Worm (Caenorhabditis elegans) whole organism, L1 larva: ENCODE measurements around the gene C34B4.3.

ENCODE experiments used
- C16A3.4 ChIP-seq: fragments of 150-350 bp; optimal IDR thresholded peaks from 2 replicates; lab custom pipeline; 2014; ENCODE audit warnings: missing biosample characterization, missing genetic modification characterization
- F16B12.6 ChIP-seq: fragments of 150-350 bp; optimal IDR thresholded peaks from 2 replicates; lab custom pipeline; 2014; ENCODE audit warnings: missing biosample characterization, missing genetic modification characterization
- Y116A8C.19 ChIP-seq: sonication (generic microtip); optimal IDR thresholded peaks from 2 replicates; lab custom pipeline; 2016; ENCODE audit warnings: missing compliant biosample characterization, missing genetic modification characterization, borderline replicate concordance
- aly-2 ChIP-seq: fragments of 150-350 bp; optimal IDR thresholded peaks from 2 replicates; lab custom pipeline; 2014; ENCODE audit warnings: missing biosample characterization, missing genetic modification characterization
- ceh-63 ChIP-seq: fragments of 200-800 bp; sonication (Bioruptor generic); optimal IDR thresholded peaks from 2 replicates; lab custom pipeline; 2018; ENCODE audit warnings: mild to moderate bottlenecking, missing genetic modification characterization, missing compliant biosample characterization
- ceh-8 ChIP-seq: fragments of 200-800 bp; sonication (Bioruptor generic); optimal IDR thresholded peaks from 2 replicates; lab custom pipeline; 2018; ENCODE audit warnings: mild to moderate bottlenecking, missing genetic modification characterization, moderate library complexity, missing compliant biosample characterization
- ceh-82 ChIP-seq, 3 experiments: fragments of 150-350 bp in 1 of 3; sonication (generic microtip) in 2 of 3; optimal IDR thresholded peaks; 2 replicates each; lab custom pipeline; 2014 to 2017; ENCODE audit warnings: missing biosample characterization in 3 of 3, missing genetic modification characterization in 3 of 3
- ceh-90 ChIP-seq: sonication (generic microtip); optimal IDR thresholded peaks from 2 replicates; lab custom pipeline; 2016; ENCODE audit warnings: missing genetic modification characterization, missing compliant biosample characterization
- dsc-1 ChIP-seq: sonication (generic microtip); optimal IDR thresholded peaks from 2 replicates; lab custom pipeline; 2016; ENCODE audit warnings: mild to moderate bottlenecking, missing genetic modification characterization, missing compliant biosample characterization
- egl-27 ChIP-seq, 2 experiments: fragments of 150-350 bp in 1 of 2; sonication (generic microtip); optimal IDR thresholded peaks; 3 replicates each; lab custom pipeline; 2017 to 2018; ENCODE audit warnings: missing biosample characterization in 2 of 2, missing genetic modification characterization in 2 of 2, missing genetic modification reagents in 2 of 2
- elt-2 ChIP-seq: sonication (generic microtip); optimal IDR thresholded peaks from 2 replicates; lab custom pipeline; 2016; ENCODE audit warnings: missing genetic modification characterization, mild to moderate bottlenecking, inconsistent platforms, missing compliant biosample characterization, missing genetic modification reagents
- elt-3 ChIP-seq, 6 experiments: fragments of 150-350 bp in 1 of 6; sonication (generic microtip); optimal IDR thresholded peaks; 2 replicates each; lab custom pipeline; 2017 to 2018; ENCODE audit warnings: missing biosample characterization in 6 of 6, missing genetic modification characterization in 6 of 6, inconsistent platforms in 1 of 6
- fkh-8 ChIP-seq: sonication (generic microtip); optimal IDR thresholded peaks from 2 replicates; lab custom pipeline; 2016; ENCODE audit warnings: mild to moderate bottlenecking, missing genetic modification characterization, missing compliant biosample characterization
- fos-1 ChIP-seq: fragments of 150-350 bp; optimal IDR thresholded peaks from 2 replicates; lab custom pipeline; 2014; ENCODE audit warnings: missing biosample characterization, missing genetic modification characterization
- hlh-4 ChIP-seq: sonication (generic microtip); optimal IDR thresholded peaks from 2 replicates; lab custom pipeline; 2016; ENCODE audit warnings: mild to moderate bottlenecking, missing genetic modification characterization, missing compliant biosample characterization
- isw-1 ChIP-seq: fragments of 200-800 bp; sonication (Bioruptor generic); IDR thresholded peaks from 2 replicates; pipeline ENCODE4 v1.3.6; 2022; ENCODE audit warnings: missing genetic modification characterization, missing compliant biosample characterization
- jun-1 ChIP-seq: fragments of 150-350 bp; optimal IDR thresholded peaks from 2 replicates; lab custom pipeline; 2014; ENCODE audit warnings: missing biosample characterization, missing genetic modification reagents, missing genetic modification characterization
- lsy-2 ChIP-seq, 2 experiments: fragments of 150-350 bp; optimal IDR thresholded peaks; 2 replicates each; lab custom pipeline; 2014; ENCODE audit warnings: missing biosample characterization in 2 of 2, missing genetic modification characterization in 2 of 2
- mdl-1 ChIP-seq, 2 experiments: fragments of 150-350 bp; optimal IDR thresholded peaks; 2 replicates each; lab custom pipeline; 2014 to 2017; ENCODE audit warnings: missing biosample characterization in 2 of 2, missing genetic modification characterization in 2 of 2, inconsistent platforms in 1 of 2
- mep-1 ChIP-seq: fragments of 150-350 bp; optimal IDR thresholded peaks from 2 replicates; lab custom pipeline; 2014; ENCODE audit warnings: missing biosample characterization, missing genetic modification characterization
- nhr-12 ChIP-seq: sonication (generic microtip); optimal IDR thresholded peaks from 2 replicates; lab custom pipeline; 2017; ENCODE audit warnings: missing biosample characterization, missing genetic modification characterization
- nhr-237 ChIP-seq: fragments of 150-350 bp; optimal IDR thresholded peaks from 2 replicates; lab custom pipeline; 2014; ENCODE audit warnings: missing biosample characterization, missing genetic modification characterization
- nhr-71 ChIP-seq: sonication (generic microtip); optimal IDR thresholded peaks from 2 replicates; lab custom pipeline; 2016; ENCODE audit warnings: mild to moderate bottlenecking, missing genetic modification characterization, moderate library complexity, missing compliant biosample characterization
- nhr-77 ChIP-seq: fragments of 150-350 bp; optimal IDR thresholded peaks from 2 replicates; lab custom pipeline; 2014; ENCODE audit warnings: missing biosample characterization, missing genetic modification characterization
- nhr-85 ChIP-seq: sonication (generic microtip); peaks from one replicate; lab custom pipeline; 2016; ENCODE audit warnings: missing genetic modification characterization, inconsistent platforms, missing compliant biosample characterization
- pag-3 ChIP-seq: sonication (generic microtip); optimal IDR thresholded peaks from 2 replicates; lab custom pipeline; 2017; ENCODE audit warnings: missing genetic modification characterization, mild to moderate bottlenecking, missing compliant biosample characterization, antibody characterized with exemption, borderline replicate concordance; ENCODE audit not compliant: insufficient read depth
- skn-1 ChIP-seq: fragments of 150-350 bp; optimal IDR thresholded peaks from 2 replicates; lab custom pipeline; 2014; ENCODE audit warnings: missing biosample characterization, missing genetic modification characterization
- snpc-4 ChIP-seq: fragments of 150-350 bp; optimal IDR thresholded peaks from 2 replicates; lab custom pipeline; 2014; ENCODE audit warnings: missing biosample characterization, missing genetic modification characterization
- sox-4 ChIP-seq: sonication (generic microtip); optimal IDR thresholded peaks from 2 replicates; lab custom pipeline; 2016; ENCODE audit warnings: missing genetic modification characterization, missing compliant biosample characterization
- sup-37 ChIP-seq: fragments of 200-800 bp; sonication (Bioruptor generic); optimal IDR thresholded peaks from 2 replicates; lab custom pipeline; 2018; ENCODE audit warnings: mild to moderate bottlenecking, missing genetic modification characterization, missing compliant biosample characterization
- swsn-7 ChIP-seq: sonication (generic microtip); optimal IDR thresholded peaks from 2 replicates; lab custom pipeline; 2016; ENCODE audit warnings: missing genetic modification characterization, missing compliant biosample characterization
- tbx-2 ChIP-seq: sonication (generic microtip); optimal IDR thresholded peaks from 2 replicates; lab custom pipeline; 2016; ENCODE audit warnings: missing genetic modification characterization, missing compliant biosample characterization
- tlp-1 ChIP-seq: fragments of 150-350 bp; optimal IDR thresholded peaks from 2 replicates; lab custom pipeline; 2014; ENCODE audit warnings: missing biosample characterization, missing genetic modification characterization
- unc-30 ChIP-seq: sonication (generic microtip); optimal IDR thresholded peaks from 2 replicates; lab custom pipeline; 2017; ENCODE audit warnings: missing biosample characterization, missing genetic modification characterization
- unc-98 ChIP-seq: fragments of 200-800 bp; sonication (Bioruptor generic); IDR thresholded peaks from 2 replicates; pipeline ENCODE4 v1.3.6; 2022; ENCODE audit warnings: missing genetic modification characterization, missing compliant biosample characterization
- vab-15 ChIP-seq: sonication (generic microtip); optimal IDR thresholded peaks from 2 replicates; lab custom pipeline; 2017; ENCODE audit warnings: missing genotype, mild to moderate bottlenecking, missing genetic modification characterization, missing compliant biosample characterization
- zag-1 ChIP-seq: fragments of 150-350 bp; optimal IDR thresholded peaks from 2 replicates; lab custom pipeline; 2014; ENCODE audit warnings: missing biosample characterization, missing genetic modification characterization
- zip-4 ChIP-seq: fragments of 200-800 bp; sonication (Bioruptor generic); optimal IDR thresholded peaks from 2 replicates; lab custom pipeline; 2018; ENCODE audit warnings: mild to moderate bottlenecking, missing genetic modification characterization, moderate library complexity, missing compliant biosample characterization
- ztf-4 ChIP-seq: fragments of 150-350 bp; optimal IDR thresholded peaks from 2 replicates; lab custom pipeline; 2014; ENCODE audit warnings: missing biosample characterization, missing genetic modification characterization

Gene C34B4.3

DNA sequence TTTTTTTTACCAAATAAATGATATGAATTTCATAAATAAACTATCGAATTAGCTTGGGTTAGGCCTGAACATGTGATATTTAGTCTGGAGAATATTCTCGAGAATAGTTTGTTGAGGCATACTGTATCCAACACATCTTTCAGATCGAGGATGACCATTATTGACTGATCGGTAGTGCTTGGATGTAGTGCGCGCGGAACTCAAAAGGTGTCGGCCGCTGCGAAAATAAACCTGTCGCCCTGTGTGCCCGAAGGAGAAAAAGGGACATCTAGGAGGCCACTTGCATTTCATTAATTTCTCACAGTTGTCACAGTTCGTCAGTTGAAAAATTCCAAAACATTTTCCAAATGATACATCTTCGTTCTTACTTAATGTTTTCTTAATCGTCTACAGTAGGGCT is 6.8 kb downstream of the C34B4.3 start:
- TF ChIP-seq F16B12.6 (tag; lab: Kevin White, UChicago) (no peak), fkh-8 (tag; lab: Kevin White, UChicago) (no peak), ceh-8 (GFP tag; lab: Kevin White, UChicago) (no peak), vab-15 (tag; lab: Kevin White, UChicago) (no peak), nhr-77 (tag; lab: Kevin White, UChicago) (no peak), Y116A8C.19 (tag; lab: Kevin White, UChicago) (no peak), unc-98 (GFP tag; lab: Robert Waterston, UW) (no peak), ztf-4 (tag; lab: Kevin White, UChicago) (no peak), jun-1 (tag; lab: Kevin White, UChicago) (no peak), nhr-71 (no peak)

DNA sequence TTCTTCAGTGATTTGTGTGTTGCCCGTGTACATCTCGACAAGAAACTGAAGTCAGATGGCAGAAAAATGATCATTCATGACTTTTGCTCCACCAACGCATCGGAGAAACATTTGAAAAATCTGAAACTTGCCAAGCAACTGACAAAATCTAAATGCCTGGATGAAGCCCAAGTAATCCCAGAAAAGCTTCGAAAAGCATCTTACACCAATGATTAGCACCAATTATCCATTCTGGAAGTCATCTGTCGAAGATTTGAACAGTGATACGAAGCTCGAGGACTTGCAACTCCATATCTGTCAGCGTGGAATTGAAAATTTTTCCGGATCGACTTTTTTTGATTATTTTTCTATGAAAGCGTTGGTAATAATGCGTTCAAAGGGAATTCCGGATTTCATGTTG is 7.5 kb downstream of the C34B4.3 start:
- TF ChIP-seq ceh-82 (tag; optimal IDR thresholded peaks at IDR 0.05; lab: Kevin White, UChicago) (no peak), ceh-8 (GFP tag; lab: Kevin White, UChicago) (no peak), lsy-2 (tag; optimal IDR thresholded peaks at IDR 0.05; lab: Kevin White, UChicago) (no peak), C16A3.4 (no peak), pag-3 (tag; lab: Kevin White, UChicago) (no peak), nhr-237 (tag; lab: Kevin White, UChicago) (no peak), mdl-1 (tag; optimal IDR thresholded peaks at IDR 0.05; lab: Kevin White, UChicago) (no peak), sox-4 (no peak), unc-98 (GFP tag; lab: Robert Waterston, UW) (no peak), elt-2 (tag; lab: Kevin White, UChicago) (no peak)

DNA sequence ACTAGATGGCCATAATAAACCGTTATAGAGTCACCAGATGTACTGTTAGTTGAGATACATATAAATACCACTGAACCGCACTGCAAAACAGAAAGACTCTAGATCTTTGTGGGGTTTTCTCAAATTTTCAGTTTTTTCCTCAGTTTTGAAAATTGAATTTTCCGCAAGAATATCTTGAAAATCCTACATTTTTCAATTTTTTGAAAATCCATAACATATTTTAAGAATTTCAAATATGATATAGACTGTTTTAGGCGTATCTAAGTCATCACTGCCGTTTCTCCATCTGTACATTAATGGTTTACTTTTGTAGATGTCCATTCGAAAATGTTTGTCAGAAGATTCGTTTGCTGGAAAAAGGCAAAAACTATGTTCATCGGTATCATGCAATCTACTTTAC is 9.1 kb downstream of the C34B4.3 start, which contains the start of gene F42E8.1:
Gene F42E8.1 (plus strand): TSS at position 301 of the 400 bp plus-strand sequence.
- TF ChIP-seq elt-3 (tag; optimal IDR thresholded peaks at IDR 0.05; lab: Kevin White, UChicago) (no peak), nhr-85 (tag; lab: Kevin White, UChicago) (no peak), isw-1 (GFP tag; lab: Robert Waterston, UW) (no peak), zip-4 (no peak), egl-27 (tag; optimal IDR thresholded peaks at IDR 0.05; lab: Kevin White, UChicago) (no peak), ceh-90 (no peak), Y116A8C.19 (tag; lab: Kevin White, UChicago) (no peak), tlp-1 (tag; lab: Kevin White, UChicago) (no peak), jun-1 (tag; lab: Kevin White, UChicago) (no peak), fos-1 (tag; lab: Kevin White, UChicago) (no peak), F16B12.6 (tag; lab: Kevin White, UChicago) (no peak), skn-1 (tag; lab: Kevin White, UChicago) (no peak), hlh-4 (no peak), dsc-1 (no peak), tbx-2 (no peak)

DNA sequence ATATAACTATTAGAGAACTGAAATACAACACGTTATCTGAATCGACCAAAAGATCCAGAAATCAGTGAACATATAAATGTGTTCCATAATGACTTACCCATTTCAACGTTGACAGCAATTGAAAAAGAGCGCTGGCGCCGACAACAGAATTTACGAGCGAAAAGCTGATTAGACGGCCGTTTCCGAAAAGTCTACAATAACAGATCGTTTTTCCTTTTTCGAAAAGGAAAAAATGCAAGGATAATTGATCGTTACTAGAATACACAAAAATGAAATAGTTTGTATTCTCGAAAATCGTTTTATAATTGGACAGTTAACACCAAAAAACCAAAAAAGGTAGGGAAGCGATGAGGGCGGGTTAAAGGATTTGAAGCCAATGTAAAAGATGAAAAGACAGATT is 17.3 kb downstream of the C34B4.3 start, which contains the start of gene srr-1:
Gene srr-1 (minus strand): TSS at position 101 of the 400 bp plus-strand sequence.
- TF ChIP-seq snpc-4 (tag; lab: Kevin White, UChicago) (no peak), mep-1 (tag; lab: Kevin White, UChicago) (no peak), aly-2 (tag; lab: Kevin White, UChicago) (no peak), sup-37 (GFP tag; lab: Kevin White, UChicago) (no peak), unc-30 (no peak), skn-1 (tag; lab: Kevin White, UChicago) (no peak), pag-3 (tag; lab: Kevin White, UChicago) (no peak), swsn-7 (tag; lab: Kevin White, UChicago) (no peak), sox-4 (no peak), zag-1 (tag; lab: Kevin White, UChicago) (no peak), nhr-12 (no peak), ceh-63 (GFP tag; lab: Kevin White, UChicago) (no peak)
